Worm (Caenorhabditis elegans): Measurements from ENCODE around the gene jmjd-5.

DNA sequence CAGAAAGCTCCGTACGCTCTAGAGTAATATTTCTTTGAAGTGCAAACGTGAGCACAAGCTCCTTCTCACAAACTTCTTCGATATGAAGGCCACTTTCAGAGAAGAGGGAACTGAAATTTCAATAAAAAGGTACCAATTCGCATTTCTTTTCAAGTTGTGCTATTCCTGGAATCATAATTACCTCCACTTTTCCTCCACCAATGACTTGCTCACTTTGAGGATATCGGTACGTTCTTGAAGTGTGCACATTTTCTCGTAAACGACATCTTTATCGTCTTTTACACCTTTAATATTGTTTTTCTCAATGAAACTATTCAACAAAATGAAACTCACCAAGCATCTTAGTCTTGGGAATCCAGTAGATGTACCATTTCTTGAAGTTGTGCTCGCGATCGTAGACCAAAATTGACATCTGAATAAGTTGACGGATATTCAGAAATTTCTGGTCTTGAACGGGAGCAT lies 8.0 kb upstream of the jmjd-5 start, which contains the start of gene scb-1:
- TF ChIP-seq sea-2 (GFP tag; IDR thresholded peaks at IDR 0.05) (no peak), madf-6 (GFP tag; IDR thresholded peaks at IDR 0.05) (no peak), lag-1 (GFP tag; IDR thresholded peaks at IDR 0.05) (no peak), ztf-28 (GFP tag; IDR thresholded peaks at IDR 0.05) (no peak)

Data from whole organism, young adult.